Worm (Caenorhabditis elegans) whole organism, L1 larva: ENCODE data around the gene rpc-2.

ENCODE experiments used
- C16A3.4 ChIP-seq: fragments of 150-350 bp; optimal IDR thresholded peaks from 2 replicates; lab custom pipeline; 2014; ENCODE audit warnings: missing biosample characterization, missing genetic modification characterization
- C34B4.2 ChIP-seq: sonication (generic microtip); optimal IDR thresholded peaks from 2 replicates; lab custom pipeline; 2017; ENCODE audit warnings: mild to moderate bottlenecking, missing genetic modification characterization, missing compliant biosample characterization
- Y116A8C.19 ChIP-seq: sonication (generic microtip); optimal IDR thresholded peaks from 2 replicates; lab custom pipeline; 2016; ENCODE audit warnings: missing compliant biosample characterization, missing genetic modification characterization, borderline replicate concordance
- aha-1 ChIP-seq: fragments of 150-350 bp; optimal IDR thresholded peaks from 2 replicates; lab custom pipeline; 2014; ENCODE audit warnings: missing biosample characterization, missing genetic modification characterization
- ama-1 ChIP-seq: fragments of 150-350 bp; optimal IDR thresholded peaks from 2 replicates; lab custom pipeline; 2014
- ceh-63 ChIP-seq: fragments of 200-800 bp; sonication (Bioruptor generic); optimal IDR thresholded peaks from 2 replicates; lab custom pipeline; 2018; ENCODE audit warnings: mild to moderate bottlenecking, missing genetic modification characterization, missing compliant biosample characterization
- ceh-8 ChIP-seq: fragments of 200-800 bp; sonication (Bioruptor generic); optimal IDR thresholded peaks from 2 replicates; lab custom pipeline; 2018; ENCODE audit warnings: mild to moderate bottlenecking, missing genetic modification characterization, moderate library complexity, missing compliant biosample characterization
- ceh-82 ChIP-seq, 3 experiments: fragments of 150-350 bp in 1 of 3; sonication (generic microtip) in 2 of 3; optimal IDR thresholded peaks; 2 replicates each; lab custom pipeline; 2014 to 2017; ENCODE audit warnings: missing biosample characterization in 3 of 3, missing genetic modification characterization in 3 of 3
- dpl-1 ChIP-seq, 3 experiments: fragments of 150-350 bp in 2 of 3; sonication (generic microtip) in 1 of 3; optimal IDR thresholded peaks; 2 replicates each; lab custom pipeline; 2014 to 2017; ENCODE audit warnings: missing biosample characterization in 3 of 3, missing genetic modification characterization in 3 of 3, missing genetic modification reagents in 3 of 3
- dsc-1 ChIP-seq: sonication (generic microtip); optimal IDR thresholded peaks from 2 replicates; lab custom pipeline; 2016; ENCODE audit warnings: mild to moderate bottlenecking, missing genetic modification characterization, missing compliant biosample characterization
- efl-1 ChIP-seq, 4 experiments: fragments of 150-350 bp; optimal IDR thresholded peaks in 3 of 4; peaks in 1 of 4; 1 replicate in 1 of 4; 2 replicates in 3 of 4; lab custom pipeline; 2014; ENCODE audit warnings: missing biosample characterization in 2 of 4, missing genetic modification characterization in 2 of 4, missing genetic modification reagents in 2 of 4
- efl-3 ChIP-seq: fragments of 200-800 bp; sonication (Bioruptor generic); optimal IDR thresholded peaks from 2 replicates; lab custom pipeline; 2018; ENCODE audit warnings: mild to moderate bottlenecking, missing genetic modification characterization, missing compliant biosample characterization
- egl-13 ChIP-seq: sonication (generic microtip); optimal IDR thresholded peaks from 2 replicates; lab custom pipeline; 2016; ENCODE audit warnings: missing genotype, missing genetic modification reagents, missing genetic modification characterization, missing compliant biosample characterization
- elt-2 ChIP-seq: sonication (generic microtip); optimal IDR thresholded peaks from 2 replicates; lab custom pipeline; 2016; ENCODE audit warnings: missing genetic modification characterization, mild to moderate bottlenecking, inconsistent platforms, missing compliant biosample characterization, missing genetic modification reagents
- elt-3 ChIP-seq, 6 experiments: fragments of 150-350 bp in 1 of 6; sonication (generic microtip); optimal IDR thresholded peaks; 2 replicates each; lab custom pipeline; 2017 to 2018; ENCODE audit warnings: missing biosample characterization in 6 of 6, missing genetic modification characterization in 6 of 6, inconsistent platforms in 1 of 6
- fos-1 ChIP-seq: fragments of 150-350 bp; optimal IDR thresholded peaks from 2 replicates; lab custom pipeline; 2014; ENCODE audit warnings: missing biosample characterization, missing genetic modification characterization
- hlh-17 ChIP-seq: fragments of 200-800 bp; sonication (Bioruptor generic); optimal IDR thresholded peaks from 2 replicates; lab custom pipeline; 2018; ENCODE audit warnings: missing genetic modification characterization, mild to moderate bottlenecking, missing compliant biosample characterization, moderate library complexity, borderline replicate concordance
- hpl-2 ChIP-seq: fragments of 150-350 bp; optimal IDR thresholded peaks from 2 replicates; lab custom pipeline; 2014; ENCODE audit warnings: missing biosample characterization, missing genetic modification reagents, missing genetic modification characterization
- irx-1 ChIP-seq: sonication (generic microtip); optimal IDR thresholded peaks from 2 replicates; lab custom pipeline; 2016; ENCODE audit warnings: missing genetic modification characterization, missing compliant biosample characterization
- isw-1 ChIP-seq: fragments of 200-800 bp; sonication (Bioruptor generic); IDR thresholded peaks from 2 replicates; pipeline ENCODE4 v1.3.6; 2022; ENCODE audit warnings: missing genetic modification characterization, missing compliant biosample characterization
- jun-1 ChIP-seq: fragments of 150-350 bp; optimal IDR thresholded peaks from 2 replicates; lab custom pipeline; 2014; ENCODE audit warnings: missing biosample characterization, missing genetic modification reagents, missing genetic modification characterization
- lin-13 ChIP-seq: fragments of 150-350 bp; optimal IDR thresholded peaks from 2 replicates; lab custom pipeline; 2014; ENCODE audit warnings: missing biosample characterization, missing genetic modification reagents, missing genetic modification characterization
- lin-14 ChIP-seq: fragments of 200-800 bp; sonication (Bioruptor generic); optimal IDR thresholded peaks from 2 replicates; lab custom pipeline; 2018; ENCODE audit warnings: mild to moderate bottlenecking, missing genetic modification characterization, moderate library complexity, missing compliant biosample characterization
- lin-35 ChIP-seq, 2 experiments: fragments of 150-350 bp; optimal IDR thresholded peaks; 2 replicates each; lab custom pipeline; 2014; ENCODE audit warnings: missing biosample characterization in 2 of 2, missing genetic modification characterization in 2 of 2, missing genetic modification reagents in 2 of 2
- lin-39 ChIP-seq: fragments of 150-350 bp; optimal IDR thresholded peaks from 2 replicates; lab custom pipeline; 2014; ENCODE audit warnings: missing biosample characterization, missing genetic modification reagents, missing genetic modification characterization
- lir-3 ChIP-seq: sonication (generic microtip); optimal IDR thresholded peaks from 2 replicates; lab custom pipeline; 2016; ENCODE audit warnings: mild to moderate bottlenecking, missing genetic modification characterization, moderate library complexity, missing compliant biosample characterization; ENCODE audit not compliant: poor library complexity
- mdl-1 ChIP-seq, 2 experiments: fragments of 150-350 bp; optimal IDR thresholded peaks; 2 replicates each; lab custom pipeline; 2014 to 2017; ENCODE audit warnings: missing biosample characterization in 2 of 2, missing genetic modification characterization in 2 of 2, inconsistent platforms in 1 of 2
- mep-1 ChIP-seq: fragments of 150-350 bp; optimal IDR thresholded peaks from 2 replicates; lab custom pipeline; 2014; ENCODE audit warnings: missing biosample characterization, missing genetic modification characterization
- nhr-11 ChIP-seq: fragments of 150-350 bp; optimal IDR thresholded peaks from 2 replicates; lab custom pipeline; 2014; ENCODE audit warnings: missing biosample characterization, missing genetic modification characterization
- nhr-12 ChIP-seq: sonication (generic microtip); optimal IDR thresholded peaks from 2 replicates; lab custom pipeline; 2017; ENCODE audit warnings: missing biosample characterization, missing genetic modification characterization
- nhr-19 ChIP-seq: fragments of 200-800 bp; sonication (Bioruptor generic); conservative IDR thresholded peaks from 2 replicates; pipeline ENCODE4 v1.3.6; 2022; ENCODE audit warnings: missing genetic modification characterization, missing compliant biosample characterization
- nhr-28 ChIP-seq: fragments of 150-350 bp; optimal IDR thresholded peaks from 2 replicates; lab custom pipeline; 2014; ENCODE audit warnings: missing biosample characterization, missing genetic modification characterization
- nhr-76 ChIP-seq: sonication (generic microtip); optimal IDR thresholded peaks from 2 replicates; lab custom pipeline; 2017; ENCODE audit warnings: missing biosample characterization, missing genetic modification characterization
- nhr-85 ChIP-seq: sonication (generic microtip); peaks from one replicate; lab custom pipeline; 2016; ENCODE audit warnings: missing genetic modification characterization, inconsistent platforms, missing compliant biosample characterization
- nhr-90 ChIP-seq: sonication (generic microtip); optimal IDR thresholded peaks from 2 replicates; lab custom pipeline; 2016; ENCODE audit warnings: mild to moderate bottlenecking, missing genetic modification characterization, missing compliant biosample characterization; ENCODE audit not compliant: poor library complexity
- pax-3 ChIP-seq: fragments of 200-800 bp; sonication (Bioruptor generic); optimal IDR thresholded peaks from 2 replicates; lab custom pipeline; 2018; ENCODE audit warnings: mild to moderate bottlenecking, missing genetic modification characterization, moderate library complexity, missing compliant biosample characterization
- skn-1 ChIP-seq: fragments of 150-350 bp; optimal IDR thresholded peaks from 2 replicates; lab custom pipeline; 2014; ENCODE audit warnings: missing biosample characterization, missing genetic modification characterization
- snpc-4 ChIP-seq: fragments of 150-350 bp; optimal IDR thresholded peaks from 2 replicates; lab custom pipeline; 2014; ENCODE audit warnings: missing biosample characterization, missing genetic modification characterization
- sptf-1 ChIP-seq: fragments of 150-350 bp; optimal IDR thresholded peaks from 2 replicates; lab custom pipeline; 2014; ENCODE audit warnings: missing biosample characterization, missing genetic modification characterization
- sup-37 ChIP-seq: fragments of 200-800 bp; sonication (Bioruptor generic); optimal IDR thresholded peaks from 2 replicates; lab custom pipeline; 2018; ENCODE audit warnings: mild to moderate bottlenecking, missing genetic modification characterization, missing compliant biosample characterization
- swsn-7 ChIP-seq: sonication (generic microtip); optimal IDR thresholded peaks from 2 replicates; lab custom pipeline; 2016; ENCODE audit warnings: missing genetic modification characterization, missing compliant biosample characterization
- tlp-1 ChIP-seq: fragments of 150-350 bp; optimal IDR thresholded peaks from 2 replicates; lab custom pipeline; 2014; ENCODE audit warnings: missing biosample characterization, missing genetic modification characterization
- unc-30 ChIP-seq: sonication (generic microtip); optimal IDR thresholded peaks from 2 replicates; lab custom pipeline; 2017; ENCODE audit warnings: missing biosample characterization, missing genetic modification characterization
- unc-86 ChIP-seq: sonication (generic microtip); optimal IDR thresholded peaks from 2 replicates; lab custom pipeline; 2016; ENCODE audit warnings: missing genetic modification characterization, missing compliant biosample characterization
- unc-98 ChIP-seq: fragments of 200-800 bp; sonication (Bioruptor generic); IDR thresholded peaks from 2 replicates; pipeline ENCODE4 v1.3.6; 2022; ENCODE audit warnings: missing genetic modification characterization, missing compliant biosample characterization
- xbp-1 ChIP-seq: sonication (generic microtip); optimal IDR thresholded peaks from 2 replicates; lab custom pipeline; 2016; ENCODE audit warnings: missing genetic modification characterization, missing compliant biosample characterization
- zag-1 ChIP-seq: fragments of 150-350 bp; optimal IDR thresholded peaks from 2 replicates; lab custom pipeline; 2014; ENCODE audit warnings: missing biosample characterization, missing genetic modification characterization

Gene rpc-2

ce11 chrIII:5595445-5595844 is 38.3 kb downstream of the rpc-2 start, which contains the start of gene ced-6:
TSS of gene ced-6 (plus strand) at chrIII:5595771.
- TF ChIP-seq lin-13: no peak
- TF ChIP-seq efl-1 (optimal IDR thresholded peaks at IDR 0.05; lab: Kevin White, UChicago): no peak
- TF ChIP-seq efl-1 (GFP tag; optimal IDR thresholded peaks at IDR 0.05 in 1 of 2; lab: Kevin White, UChicago): peak in 1 of 2 experiments; percentile 72

ce11 chrIII:5599958-5600357 is 42.8 kb downstream of the rpc-2 start, which contains the start of gene wdr-37:
TSS of gene wdr-37 (minus strand) at chrIII:5600058.
- no peak for TF ChIP-seq efl-3 (GFP tag; lab: Kevin White, UChicago)
- no peak for TF ChIP-seq zag-1 (tag; lab: Kevin White, UChicago)
- TF ChIP-seq dsc-1: no peak
- TF ChIP-seq skn-1 (tag; lab: Kevin White, UChicago): no peak
- no peak for TF ChIP-seq isw-1
- no peak for TF ChIP-seq lir-3 (tag; lab: Kevin White, UChicago)
- TF ChIP-seq unc-98 (GFP tag; lab: Robert Waterston, UW): no peak
- TF ChIP-seq, all 84 proteins: peak for 0

ce11 chrIII:5601999-5602398 is 44.8 kb downstream of the rpc-2 start:
- TF ChIP-seq hlh-17 (GFP tag; lab: Kevin White, UChicago) (no peak), irx-1 (tag; lab: Kevin White, UChicago) (peak; percentile 62), nhr-76 (tag; lab: Kevin White, UChicago) (peak; percentile 44), mdl-1 (tag; optimal IDR thresholded peaks at IDR 0.05; lab: Kevin White, UChicago) (peak in 1 of 2 experiments; percentile 76), aha-1 (tag; lab: Kevin White, UChicago) (no peak), pax-3 (tag; lab: Kevin White, UChicago) (no peak), ama-1 (lab: Kevin White, UChicago) (peak; percentile 6), egl-13 (tag; lab: Kevin White, UChicago) (no peak), jun-1 (tag; lab: Kevin White, UChicago) (peak; percentile 72), dsc-1 (peak; percentile 67), sup-37 (GFP tag; lab: Kevin White, UChicago) (peak; percentile 43), unc-86 (tag; lab: Kevin White, UChicago) (no peak), lin-13 (peak; percentile 48), hpl-2 (no peak), lir-3 (tag; lab: Kevin White, UChicago) (peak; percentile 64), dpl-1 (GFP tag; optimal IDR thresholded peaks at IDR 0.05; lab: Kevin White, UChicago) (peak; percentile 8 to 59 (median 58)), nhr-85 (tag; lab: Kevin White, UChicago) (peak; percentile 74), nhr-19 (peak; percentile 82), ceh-63 (no peak), fos-1 (tag; lab: Kevin White, UChicago) (peak; percentile 16), C16A3.4 (tag; lab: Kevin White, UChicago) (peak; percentile 73), ceh-8 (GFP tag; lab: Kevin White, UChicago) (peak; percentile 43), Y116A8C.19 (tag; lab: Kevin White, UChicago) (no peak), mep-1 (tag; lab: Kevin White, UChicago) (peak; percentile 81), snpc-4 (tag; lab: Kevin White, UChicago) (peak; percentile 54), lin-39 (tag; lab: Kevin White, UChicago) (peak; percentile 12), C34B4.2 (no peak), zag-1 (tag; lab: Kevin White, UChicago) (no peak), nhr-28 (tag; lab: Kevin White, UChicago) (no peak), elt-3 (tag; optimal IDR thresholded peaks at IDR 0.05; lab: Kevin White, UChicago) (peak in 2 of 6 experiments; percentile 24 to 58), nhr-90 (tag; lab: Kevin White, UChicago) (peak; percentile 78), xbp-1 (tag; lab: Kevin White, UChicago) (peak; percentile 57), nhr-11 (tag; lab: Kevin White, UChicago) (no peak), nhr-12 (tag; lab: Kevin White, UChicago) (no peak), ceh-82 (tag; optimal IDR thresholded peaks at IDR 0.05; lab: Kevin White, UChicago) (peak; percentile 50 to 62 (median 58)), lin-35 (GFP tag; optimal IDR thresholded peaks at IDR 0.05; lab: Kevin White, UChicago) (peak; percentile 67 to 87), efl-1 (optimal IDR thresholded peaks at IDR 0.05; lab: Kevin White, UChicago) (peak; percentile 67 to 71), efl-1 (GFP tag; optimal IDR thresholded peaks at IDR 0.05 in 1 of 2; lab: Kevin White, UChicago) (peak; percentile 52 to 97), skn-1 (tag; lab: Kevin White, UChicago) (peak; percentile 58), lin-14 (GFP tag; lab: Kevin White, UChicago) (peak; percentile 66), sptf-1 (no peak), tlp-1 (tag; lab: Kevin White, UChicago) (no peak), elt-2 (peak; percentile 43), unc-30 (no peak), swsn-7 (tag; lab: Kevin White, UChicago) (peak; percentile 75)
